Fruit fly (Drosophila melanogaster) whole organism, embryonic: ENCODE results near the gene Bx42.

Source experiments
- CG10565 ChIP-seq: fragments of 200-800 bp; sonication (Bioruptor generic); optimal IDR thresholded peaks from 3 replicates; lab custom pipeline; 2016; ENCODE audit warnings: missing biosample characterization, mild to moderate bottlenecking, missing genetic modification characterization
- CG11456 ChIP-seq: fragments of 200-800 bp; sonication (Bioruptor generic); IDR thresholded peaks from 3 replicates; pipeline ENCODE4 v1.3.6; 2022; ENCODE audit warnings: missing biosample characterization, missing genetic modification characterization
- CG12071 ChIP-seq: fragments of 200-800 bp; sonication (Bioruptor generic); optimal IDR thresholded peaks from 3 replicates; lab custom pipeline; 2018; ENCODE audit warnings: missing biosample characterization, mild to moderate bottlenecking, missing genetic modification characterization
- CG12219 ChIP-seq: fragments of 200-800 bp; sonication (Bioruptor generic); optimal IDR thresholded peaks from 3 replicates; lab custom pipeline; 2018; ENCODE audit warnings: missing biosample characterization, mild to moderate bottlenecking, missing genetic modification characterization
- CG1233 ChIP-seq: fragments of 200-800 bp; sonication (Bioruptor generic); optimal IDR thresholded peaks from 4 replicates; lab custom pipeline; 2018; ENCODE audit warnings: missing biosample characterization, mild to moderate bottlenecking, missing genetic modification characterization
- CG12391 ChIP-seq: fragments of 200-800 bp; sonication (Bioruptor generic); optimal IDR thresholded peaks from 3 replicates; lab custom pipeline; 2018; ENCODE audit warnings: missing biosample characterization, mild to moderate bottlenecking, missing genetic modification characterization, moderate library complexity
- CG13296 ChIP-seq: fragments of 200-800 bp; sonication (Bioruptor generic); optimal IDR thresholded peaks from 3 replicates; lab custom pipeline; 2018; ENCODE audit warnings: missing biosample characterization, mild to moderate bottlenecking, missing genetic modification characterization
- CG13624 ChIP-seq: fragments of 200-800 bp; sonication (Bioruptor generic); optimal IDR thresholded peaks from 2 replicates; lab custom pipeline; 2016; ENCODE audit warnings: missing biosample characterization, missing genetic modification characterization
- CG15269 ChIP-seq: fragments of 200-800 bp; sonication (Bioruptor generic); optimal IDR thresholded peaks from 2 replicates; lab custom pipeline; 2018; ENCODE audit warnings: missing biosample characterization, mild to moderate bottlenecking, missing genetic modification characterization, moderate library complexity
- CG1529 ChIP-seq: fragments of 200-800 bp; sonication (Bioruptor generic); optimal IDR thresholded peaks from 3 replicates; lab custom pipeline; 2018; ENCODE audit warnings: missing biosample characterization, missing genetic modification characterization
- CG16815 ChIP-seq: fragments of 200-800 bp; sonication (Bioruptor generic); optimal IDR thresholded peaks from 3 replicates; lab custom pipeline; 2017; ENCODE audit warnings: missing biosample characterization, mild to moderate bottlenecking, missing genetic modification characterization
- CG17359 ChIP-seq: fragments of 200-800 bp; sonication (Bioruptor generic); optimal IDR thresholded peaks from 3 replicates; lab custom pipeline; 2018; ENCODE audit warnings: missing biosample characterization, mild to moderate bottlenecking, missing genetic modification characterization, moderate library complexity
- CG17612 ChIP-seq: fragments of 200-800 bp; sonication (Bioruptor generic); IDR thresholded peaks from 2 replicates; pipeline ENCODE4 v1.3.6; 2022; ENCODE audit warnings: missing biosample characterization, missing genetic modification characterization
- CG18599 ChIP-seq: fragments of 200-800 bp; sonication (Bioruptor generic); optimal IDR thresholded peaks from 3 replicates; lab custom pipeline; 2017; ENCODE audit warnings: missing biosample characterization, missing genetic modification characterization, mild to moderate bottlenecking, moderate library complexity, missing genetic modification reagents
- CG2678 ChIP-seq: fragments of 200-800 bp; sonication (Bioruptor generic); optimal IDR thresholded peaks from 3 replicates; lab custom pipeline; 2019; ENCODE audit warnings: missing biosample characterization, mild to moderate bottlenecking, missing genetic modification characterization, moderate library complexity
- CG2712 ChIP-seq: fragments of 200-800 bp; optimal IDR thresholded peaks from 3 replicates; lab custom pipeline; 2019; ENCODE audit warnings: missing biosample characterization, mild to moderate bottlenecking, missing genetic modification characterization, moderate library complexity
- CG30431 ChIP-seq: fragments of 200-800 bp; sonication (Bioruptor generic); optimal IDR thresholded peaks from 2 replicates; lab custom pipeline; 2017; ENCODE audit warnings: missing biosample characterization, missing genetic modification characterization
- CG4424 ChIP-seq: fragments of 200-800 bp; sonication (Bioruptor generic); optimal IDR thresholded peaks from 3 replicates; lab custom pipeline; 2016; ENCODE audit warnings: missing biosample characterization, missing genetic modification characterization
- CG4820 ChIP-seq: fragments of 200-800 bp; sonication (Bioruptor generic); optimal IDR thresholded peaks from 3 replicates; lab custom pipeline; 2016; ENCODE audit warnings: missing biosample characterization, missing genetic modification characterization
- CG6813 ChIP-seq: fragments of 200-800 bp; sonication (Bioruptor generic); optimal IDR thresholded peaks from 2 replicates; lab custom pipeline; 2017; ENCODE audit warnings: missing biosample characterization, missing genetic modification characterization, mild to moderate bottlenecking, moderate library complexity, missing genetic modification reagents
- CG8281 ChIP-seq: fragments of 200-800 bp; sonication (Bioruptor generic); optimal IDR thresholded peaks from 2 replicates; lab custom pipeline; 2018; ENCODE audit warnings: missing biosample characterization, mild to moderate bottlenecking, missing genetic modification characterization, moderate library complexity
- CG8388 ChIP-seq: fragments of 200-800 bp; sonication (Bioruptor generic); optimal IDR thresholded peaks from 2 replicates; lab custom pipeline; 2019; ENCODE audit warnings: missing biosample characterization, mild to moderate bottlenecking, missing genetic modification characterization, moderate library complexity
- CG9876 ChIP-seq: fragments of 200-800 bp; sonication (Bioruptor generic); optimal IDR thresholded peaks from 2 replicates; lab custom pipeline; 2016; ENCODE audit warnings: missing biosample characterization, missing genetic modification characterization
- D19B ChIP-seq: fragments of 200-800 bp; sonication (Bioruptor generic); optimal IDR thresholded peaks from 2 replicates; lab custom pipeline; 2017; ENCODE audit warnings: missing biosample characterization, mild to moderate bottlenecking, missing genetic modification characterization
- Drgx ChIP-seq: fragments of 200-800 bp; sonication (Bioruptor generic); IDR thresholded peaks from 2 replicates; pipeline ENCODE4 v1.3.6; 2022; ENCODE audit warnings: missing biosample characterization, missing genetic modification characterization
- Ets65A ChIP-seq: fragments of 200-800 bp; sonication (Bioruptor generic); peaks from one replicate; lab custom pipeline; 2016; ENCODE audit warnings: missing biosample characterization, missing genetic modification characterization
- Fer1 ChIP-seq: fragments of 200-800 bp; sonication (Bioruptor generic); optimal IDR thresholded peaks from 2 replicates; lab custom pipeline; 2017; ENCODE audit warnings: missing biosample characterization, mild to moderate bottlenecking, missing genetic modification characterization
- Hr3 ChIP-seq: fragments of 200-800 bp; sonication (Bioruptor generic); optimal IDR thresholded peaks from 3 replicates; lab custom pipeline; 2016; ENCODE audit warnings: missing biosample characterization, missing genetic modification characterization
- Hsf ChIP-seq: fragments of 200-800 bp; sonication (Bioruptor generic); optimal IDR thresholded peaks from 3 replicates; lab custom pipeline; 2016; ENCODE audit warnings: missing biosample characterization, missing genetic modification characterization
- Med ChIP-seq: fragments of 200-800 bp; sonication (Bioruptor generic); peaks from one replicate; lab custom pipeline; 2016; ENCODE audit warnings: missing biosample characterization, missing genetic modification characterization, mild to moderate bottlenecking, inconsistent platforms, moderate library complexity
- NK7.1 ChIP-seq: fragments of 200-800 bp; sonication (Bioruptor generic); optimal IDR thresholded peaks from 3 replicates; lab custom pipeline; 2016; ENCODE audit warnings: missing biosample characterization, missing genetic modification characterization
- PHDP ChIP-seq: fragments of 200-800 bp; sonication (Bioruptor generic); optimal IDR thresholded peaks from 3 replicates; lab custom pipeline; 2018; ENCODE audit warnings: missing biosample characterization, mild to moderate bottlenecking, missing genetic modification characterization, moderate library complexity
- Pdp1 ChIP-seq, 2 experiments: fragments of 200-800 bp; sonication (Bioruptor generic); optimal IDR thresholded peaks; 3 replicates each; lab custom pipeline; 2016; ENCODE audit warnings: missing biosample characterization in 2 of 2, missing genetic modification characterization in 2 of 2, mild to moderate bottlenecking in 1 of 2, moderate library complexity in 1 of 2
- Sox102F ChIP-seq: fragments of 200-800 bp; sonication (Bioruptor generic); optimal IDR thresholded peaks from 2 replicates; lab custom pipeline; 2018; ENCODE audit warnings: missing biosample characterization, mild to moderate bottlenecking, missing genetic modification characterization, moderate library complexity
- Sry-δ ChIP-seq: fragments of 200-800 bp; sonication (Bioruptor generic); optimal IDR thresholded peaks from 2 replicates; lab custom pipeline; 2016; ENCODE audit warnings: missing biosample characterization, missing genetic modification characterization
- Taf1 ChIP-seq: fragments of 200-800 bp; sonication (Bioruptor generic); IDR thresholded peaks from 2 replicates; pipeline ENCODE4 v1.3.6; 2022; ENCODE audit warnings: missing biosample characterization, missing genetic modification characterization
- ap ChIP-seq: fragments of 200-800 bp; sonication (Bioruptor generic); IDR thresholded peaks from 2 replicates; pipeline ENCODE4 v1.3.6; 2022; ENCODE audit warnings: missing biosample characterization, missing genetic modification characterization
- dan ChIP-seq: fragments of 200-800 bp; sonication (Bioruptor generic); IDR thresholded peaks from 2 replicates; pipeline ENCODE4 v1.3.6; 2022; ENCODE audit warnings: missing biosample characterization, missing genetic modification characterization
- ems ChIP-seq: fragments of 200-800 bp; sonication (Bioruptor generic); optimal IDR thresholded peaks from 3 replicates; lab custom pipeline; 2016; ENCODE audit warnings: missing biosample characterization, missing genetic modification characterization
- nau ChIP-seq: fragments of 200-800 bp; sonication (Bioruptor generic); optimal IDR thresholded peaks from 3 replicates; lab custom pipeline; 2017; ENCODE audit warnings: missing biosample characterization, mild to moderate bottlenecking, missing genetic modification characterization, missing genetic modification reagents
- scrt ChIP-seq: fragments of 200-800 bp; sonication (Bioruptor generic); optimal IDR thresholded peaks from 2 replicates; lab custom pipeline; 2018; ENCODE audit warnings: missing biosample characterization, mild to moderate bottlenecking, missing genetic modification characterization, moderate library complexity
- slbo ChIP-seq: fragments of 200-800 bp; sonication (Bioruptor generic); IDR thresholded peaks from 2 replicates; pipeline ENCODE4 v1.3.6; 2022; ENCODE audit warnings: missing biosample characterization, missing genetic modification characterization
- sob ChIP-seq: fragments of 200-800 bp; sonication (Bioruptor generic); IDR thresholded peaks from 2 replicates; pipeline ENCODE4 v1.3.6; 2022; ENCODE audit warnings: missing biosample characterization, missing genetic modification characterization
- sr ChIP-seq: fragments of 200-800 bp; sonication (Bioruptor generic); IDR thresholded peaks from 3 replicates; pipeline ENCODE4 v1.3.6; 2022; ENCODE audit warnings: missing biosample characterization, missing genetic modification characterization
- tio ChIP-seq: fragments of 200-800 bp; sonication (Bioruptor generic); optimal IDR thresholded peaks from 2 replicates; lab custom pipeline; 2017; ENCODE audit warnings: missing biosample characterization, missing genetic modification characterization, inconsistent platforms
- twi ChIP-seq: fragments of 200-800 bp; optimal IDR thresholded peaks from 2 replicates; lab custom pipeline; 2019; ENCODE audit warnings: missing biosample characterization, mild to moderate bottlenecking, missing genetic modification characterization, moderate library complexity
- vfl ChIP-seq: fragments of 200-800 bp; sonication (Bioruptor generic); optimal IDR thresholded peaks from 2 replicates; lab custom pipeline; 2016; ENCODE audit warnings: missing biosample characterization, missing genetic modification characterization
- vnd ChIP-seq: fragments of 200-800 bp; sonication (Bioruptor generic); IDR thresholded peaks from 3 replicates; pipeline ENCODE4 v1.3.6; 2022; ENCODE audit warnings: missing biosample characterization, missing genetic modification characterization; ENCODE audit not compliant: partially characterized antibody

The Bx42 gene

dm6 chrX:9120828-9121754 lies 14.7 kb upstream of the Bx42 start (continued):
- TF ChIP-seq tio: peak; percentile 28
- TF ChIP-seq scrt (GFP tag; lab: Kevin White, UChicago): peak; percentile 4
- TF ChIP-seq CG10565: no peak
- TF ChIP-seq vfl (GFP tag; lab: Kevin White, UChicago): peak; percentile 7
- peak; percentile 19; the same call in 1 of the 2 replicates for TF ChIP-seq Taf1 (GFP tag; lab: Robert Waterston, UW)
- peak; percentile 23 for TF ChIP-seq CG8388
- TF ChIP-seq Sry-δ: no peak
- peak; percentile 63 for TF ChIP-seq PHDP (tag; lab: Kevin White, UChicago)
- peak; percentile 24 to 37 for TF ChIP-seq Pdp1 (GFP tag; optimal IDR thresholded peaks at IDR 0.05; lab: Kevin White, UChicago)
- peak; percentile 31 for TF ChIP-seq CG8281 (tag; lab: Kevin White, UChicago)
- peak; percentile 72; the same call in 2 of the 3 replicates for TF ChIP-seq sr
- TF ChIP-seq CG9876 (GFP tag; lab: Kevin White, UChicago): no peak
- no peak for TF ChIP-seq vnd
- TF ChIP-seq dan (GFP tag; lab: Robert Waterston, UW): no peak
- no peak for TF ChIP-seq CG1529 (GFP tag; lab: Kevin White, UChicago)
- peak; percentile 43 for TF ChIP-seq NK7.1 (GFP tag; lab: Kevin White, UChicago)
- peak; percentile 52 for TF ChIP-seq Fer1 (GFP tag; lab: Kevin White, UChicago)
- no peak for TF ChIP-seq CG30431 (GFP tag; lab: Kevin White, UChicago)
- TF ChIP-seq CG18599: peak; percentile 58
- TF ChIP-seq CG4820 (GFP tag; lab: Kevin White, UChicago): peak; percentile 32
- peak; percentile 67 for TF ChIP-seq CG2678 (tag; lab: Kevin White, UChicago)
- TF ChIP-seq Ets65A: peak; percentile 77
- peak; percentile 55 for TF ChIP-seq CG2712
- TF ChIP-seq nau (GFP tag; lab: Kevin White, UChicago): peak; percentile 59
- peak; percentile 14 for TF ChIP-seq CG12219 (GFP tag; lab: Kevin White, UChicago)
- TF ChIP-seq CG11456 (GFP tag; lab: Robert Waterston, UW): 0 out of 3 replicates have a peak, but pooled peaks have one; percentile 10
- peak; percentile 58 for TF ChIP-seq CG15269 (tag; lab: Kevin White, UChicago)
- peak; percentile 25 for TF ChIP-seq CG13296 (GFP tag; lab: Kevin White, UChicago)
- TF ChIP-seq Hsf: peak; percentile 33
- TF ChIP-seq CG17359 (tag; lab: Kevin White, UChicago): peak; percentile 66
- TF ChIP-seq twi (tag; lab: Kevin White, UChicago): no peak
- peak; percentile 21 for TF ChIP-seq CG4424 (GFP tag; lab: Kevin White, UChicago)
- peak; percentile 53 for TF ChIP-seq CG6813 (GFP tag; lab: Kevin White, UChicago)
- peak; percentile 34; the same call in 1 of the 2 replicates for TF ChIP-seq Drgx (GFP tag; lab: Robert Waterston, UW)
- TF ChIP-seq ap (GFP tag; lab: Robert Waterston, UW): no peak
- no peak for TF ChIP-seq CG16815
- TF ChIP-seq CG17612 (GFP tag; lab: Robert Waterston, UW): no peak
- TF ChIP-seq slbo (GFP tag; lab: Robert Waterston, UW): peak; percentile 55
- TF ChIP-seq CG1233: peak; percentile 36
- TF ChIP-seq Sox102F (GFP tag; lab: Kevin White, UChicago): peak; percentile 63
- TF ChIP-seq ems (GFP tag; lab: Kevin White, UChicago): peak; percentile 31
- peak; percentile 8 for TF ChIP-seq Hr3 (GFP tag; lab: Kevin White, UChicago)
- peak; percentile 45 for TF ChIP-seq CG12391 (tag; lab: Kevin White, UChicago)
- peak; percentile 14 for TF ChIP-seq CG13624
- TF ChIP-seq Med (GFP tag; lab: Kevin White, UChicago): peak; percentile 86
- TF ChIP-seq CG12071 (GFP tag; lab: Kevin White, UChicago): peak; percentile 19
- peak; percentile 81 for TF ChIP-seq D19B (GFP tag; lab: Kevin White, UChicago)
- TF ChIP-seq sob (GFP tag; lab: Robert Waterston, UW): peak; percentile 19; the same call in 1 of the 2 replicates
